Fruit fly (Drosophila melanogaster): ENCODE results near the gene CG31267.
A peak's percentile ranks its signal among the peaks of the same experiment; 100 is the strongest.

Gene CG31267

DNA sequence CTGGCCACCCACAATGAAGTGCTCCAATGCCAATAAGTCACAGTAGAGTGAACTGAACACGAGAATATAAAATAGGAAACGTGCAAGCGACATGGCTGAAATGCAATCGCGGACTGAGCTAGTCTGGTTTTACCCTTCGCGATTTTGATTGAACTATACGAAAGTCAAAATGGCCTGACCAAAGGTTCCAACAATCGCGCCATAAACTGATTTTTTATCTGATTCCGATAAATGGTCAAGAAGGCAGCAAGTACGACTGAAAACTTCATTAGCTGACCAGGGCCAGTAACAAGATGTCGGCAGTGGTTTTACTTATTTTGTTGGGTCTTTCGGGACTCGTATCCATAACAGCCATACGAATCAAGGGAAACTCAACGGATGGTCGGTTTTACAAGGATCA is 7.2 kb upstream of the CG31267 start, which contains the start of the genes CG17477 and CG31269:
Gene CG17477, minus strand, starts transcription at position 101 of the 400 bp plus-strand sequence.
Gene CG31269, plus strand, starts transcription at position 289 of the 400 bp plus-strand sequence.
- TF ChIP-seq noc (tag; optimal IDR thresholded peaks at IDR 0.05): no peak

DNA sequence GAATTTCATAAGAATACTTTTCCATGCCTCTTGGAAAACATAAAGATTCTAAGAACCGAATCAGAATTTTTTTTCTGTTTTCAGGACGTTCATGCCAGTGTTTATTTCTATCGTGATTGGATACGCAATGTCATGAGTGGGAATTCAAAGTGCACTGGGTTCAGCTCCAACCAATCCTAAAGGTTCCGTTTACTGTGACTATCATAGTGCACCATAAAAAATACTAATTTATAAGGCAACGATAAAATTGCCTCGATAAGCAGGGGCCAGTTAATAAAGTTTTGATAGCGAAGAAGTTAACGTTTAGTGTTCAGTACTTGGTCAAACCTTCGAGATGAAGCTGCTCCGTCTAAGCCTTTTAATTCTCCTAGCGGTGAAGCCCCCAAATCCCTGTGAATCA is 6.1 kb upstream of the CG31267 start, which contains the start of gene CG31265:
Gene CG31265, plus strand, starts transcription at position 301 of the 400 bp plus-strand sequence.
- no peak for TF ChIP-seq noc (tag; optimal IDR thresholded peaks at IDR 0.05)

DNA sequence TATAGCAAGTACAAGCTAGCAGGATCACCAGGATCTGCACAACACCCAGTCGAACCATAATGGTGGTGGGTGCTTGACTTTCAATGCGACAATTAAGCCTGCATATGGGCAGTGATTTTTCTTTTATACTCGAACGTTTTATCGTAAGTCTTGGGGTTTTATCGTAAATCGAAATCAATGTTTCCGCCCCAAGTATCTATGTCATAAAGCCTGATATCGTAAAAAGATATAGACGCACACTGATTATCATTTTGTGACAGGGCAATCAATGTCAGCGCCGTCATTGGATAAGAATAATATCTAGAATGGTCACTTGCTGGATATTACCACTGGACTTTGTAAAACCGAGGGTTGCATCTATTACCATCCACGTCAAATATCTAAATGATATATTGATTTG is 3.7 kb upstream of the CG31267 start, which contains the start of gene CG17475:
Gene CG17475, minus strand, starts transcription at position 101 of the 400 bp plus-strand sequence.
- TF ChIP-seq noc (tag; optimal IDR thresholded peaks at IDR 0.05): no peak

DNA sequence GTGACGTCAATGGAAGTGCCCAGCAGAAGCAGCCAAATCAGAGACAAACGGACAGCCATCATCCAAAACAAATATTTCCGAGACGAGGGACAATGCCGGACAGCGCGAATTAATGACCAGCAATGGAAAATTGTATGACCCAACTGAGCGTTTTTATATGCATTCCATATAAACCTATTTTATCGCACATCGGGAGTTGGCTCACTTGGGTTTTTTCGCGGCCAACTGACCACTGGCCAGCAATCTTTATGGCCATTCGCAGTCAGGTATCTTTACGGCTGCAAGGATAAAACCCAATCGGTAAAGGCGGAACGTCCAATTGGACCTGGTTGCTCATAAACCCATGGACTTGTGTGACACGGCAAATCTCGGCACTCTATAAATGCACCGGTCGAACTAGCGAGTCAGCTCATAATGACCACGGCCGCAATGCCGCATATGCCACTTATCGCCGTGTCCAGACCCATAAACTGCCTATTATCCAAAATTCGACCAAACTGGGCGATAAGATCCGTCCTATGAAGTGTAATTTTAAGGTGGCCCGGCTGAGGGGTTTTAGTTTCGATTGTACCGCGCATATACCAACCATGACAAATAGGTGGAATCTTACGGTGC is 1.8 kb upstream of the CG31267 start, which contains the start of the genes CG4053 and CG31266:
Gene CG4053, minus strand, starts transcription at position 101 of the 615 bp plus-strand sequence.
Gene CG31266, plus strand, starts transcription at position 565 of the 615 bp plus-strand sequence.
- TF ChIP-seq noc (tag; optimal IDR thresholded peaks at IDR 0.05): no peak

DNA sequence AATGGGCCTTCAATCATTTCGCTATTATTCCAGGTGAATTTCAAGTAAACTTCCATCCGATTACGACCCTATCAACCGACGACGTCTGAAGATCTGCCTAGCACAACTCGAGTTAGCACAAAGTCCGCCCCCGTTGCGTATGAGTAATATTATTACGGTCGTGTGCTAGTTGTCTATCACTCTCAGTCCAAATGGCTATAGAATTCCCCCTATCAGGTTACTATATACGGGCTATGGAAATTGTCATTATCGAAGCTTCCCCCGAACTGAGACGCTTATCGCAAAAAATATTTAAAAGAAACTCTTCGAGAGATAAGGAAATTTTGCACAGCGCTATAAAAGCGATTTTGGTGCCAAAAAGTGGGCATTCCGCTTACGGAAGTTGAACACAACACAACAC is 1.8 kb downstream of the CG31267 start, which contains the start of gene CG5246:
Gene CG5246, plus strand, starts transcription at position 365 of the 400 bp plus-strand sequence.
- TF ChIP-seq noc (tag; optimal IDR thresholded peaks at IDR 0.05): peak; percentile 12

DNA sequence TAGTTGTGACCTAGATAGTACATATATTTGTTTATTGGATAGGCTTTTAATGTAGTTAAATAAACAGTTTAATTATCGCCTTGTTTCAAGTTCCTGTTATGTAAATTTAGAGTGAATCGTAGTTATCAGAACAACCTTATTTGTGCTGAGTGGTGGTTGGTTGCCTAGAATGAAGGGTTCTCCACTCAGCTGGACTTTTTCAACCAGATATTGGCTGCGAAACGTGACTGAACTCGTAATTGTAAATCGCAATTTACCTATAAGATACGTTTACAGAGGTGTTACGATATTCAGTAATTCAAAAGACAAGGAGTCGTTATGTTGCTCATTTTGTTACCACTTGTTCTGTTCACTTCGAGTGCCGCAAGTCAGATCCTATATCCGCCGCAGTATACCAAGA is 3.6 kb downstream of the CG31267 start, which contains the start of gene CG5255:
Gene CG5255, plus strand, starts transcription at position 301 of the 400 bp plus-strand sequence.
- no peak for TF ChIP-seq noc (tag; optimal IDR thresholded peaks at IDR 0.05)

DNA sequence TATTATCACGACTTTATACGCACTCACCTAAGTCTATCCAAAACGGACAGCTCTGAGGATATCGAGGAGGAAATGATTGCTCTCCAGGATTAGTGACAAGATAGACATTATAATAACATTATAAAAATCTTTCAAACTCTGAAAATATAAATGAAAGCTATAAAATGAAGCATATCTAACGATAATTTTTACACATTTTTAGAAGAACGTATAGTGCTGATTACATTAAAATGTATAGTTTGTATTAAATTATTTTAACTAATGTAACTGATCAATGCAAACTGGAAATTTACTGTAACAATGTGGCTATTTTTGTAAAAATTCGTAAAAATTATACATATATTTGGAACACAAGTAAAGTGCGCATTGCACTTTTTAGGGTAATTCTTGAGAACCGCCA is 4.7 kb downstream of the CG31267 start, which contains the start of gene CG5265:
Gene CG5265, plus strand, starts transcription at position 301 of the 400 bp plus-strand sequence.
- TF ChIP-seq noc (tag; optimal IDR thresholded peaks at IDR 0.05): no peak

DNA sequence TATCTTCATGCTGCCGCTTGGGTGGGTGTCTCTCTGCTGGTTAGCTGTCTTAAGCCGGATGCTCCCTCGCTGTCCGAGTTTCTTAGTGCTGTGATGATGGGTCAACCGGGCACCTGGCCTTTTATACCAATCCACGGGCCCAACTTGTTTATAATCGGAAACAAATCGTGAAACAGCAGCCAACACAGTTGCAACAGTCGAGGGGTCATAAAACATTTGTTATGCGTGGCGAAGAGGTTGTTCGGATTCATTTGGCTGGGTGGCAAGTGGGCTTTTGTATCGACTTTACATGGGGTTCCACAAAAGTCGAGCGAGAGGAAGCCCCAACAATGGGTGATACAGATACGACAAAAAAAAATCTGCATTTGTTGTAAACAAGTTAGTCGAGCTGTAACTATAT is 8.3 kb downstream of the CG31267 start, which contains the start of gene TwdlW:
Gene TwdlW, minus strand, starts transcription at position 101 of the 400 bp plus-strand sequence.
- TF ChIP-seq noc (tag; optimal IDR thresholded peaks at IDR 0.05): no peak

DNA sequence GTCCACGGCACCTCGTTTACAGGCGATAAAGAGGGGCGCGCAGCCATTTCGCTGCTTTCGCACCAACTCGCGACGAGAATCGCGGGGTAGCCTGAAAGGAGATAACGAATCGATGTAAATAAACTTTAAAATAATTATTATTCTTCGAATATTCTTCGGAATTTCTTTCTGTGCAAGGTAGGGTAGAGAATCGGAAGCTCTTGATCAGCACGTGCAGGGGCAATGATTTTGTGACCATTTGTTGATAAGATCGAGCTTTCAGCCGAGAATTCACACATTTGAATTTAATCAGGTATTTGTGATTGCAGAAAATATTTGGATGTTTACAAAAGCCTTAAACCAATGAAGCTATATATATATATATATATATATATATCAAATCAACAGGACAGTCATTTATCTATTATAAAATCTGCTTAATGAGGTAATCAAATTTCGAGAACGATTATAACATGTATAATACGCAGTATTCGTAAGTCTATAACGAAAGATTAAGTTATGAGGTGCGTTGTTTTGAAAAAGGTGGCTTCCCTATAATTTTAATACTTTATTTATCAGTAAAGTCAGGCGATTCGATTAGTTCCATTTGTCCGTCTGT is 13.7 kb downstream of the CG31267 start:
- TF ChIP-seq noc (tag; optimal IDR thresholded peaks at IDR 0.05): no peak

DNA sequence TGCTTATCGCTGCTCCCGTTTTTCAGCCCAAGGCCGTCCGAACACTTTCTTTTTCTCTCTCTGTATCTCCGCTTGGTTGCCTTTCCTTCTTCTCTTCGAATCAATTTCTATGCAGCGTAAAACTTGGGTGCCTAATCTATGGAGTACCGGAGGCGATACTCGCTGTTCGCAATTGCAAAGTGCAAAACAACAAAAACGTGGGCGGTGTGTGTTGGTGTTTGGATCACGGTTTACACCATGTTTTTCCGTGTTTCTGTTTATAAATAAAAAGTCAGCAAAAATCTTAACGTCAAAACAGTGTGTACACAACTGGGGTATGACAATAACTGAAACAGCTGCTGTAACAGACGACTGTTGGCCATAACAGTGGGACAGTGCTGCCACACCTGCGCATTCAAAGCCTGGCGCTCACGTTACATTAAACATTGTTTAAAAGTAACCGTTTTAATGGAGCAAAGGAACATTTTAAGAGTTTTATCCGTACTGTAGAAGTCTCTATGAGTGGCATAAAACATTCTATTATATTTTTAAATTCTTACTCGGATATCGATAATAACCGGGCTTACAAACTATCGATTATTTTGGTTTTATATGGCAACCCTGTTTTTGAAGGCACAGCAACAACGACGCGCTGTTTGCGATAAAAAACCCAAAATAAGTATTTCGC is 15.2 kb downstream of the CG31267 start, which contains the start of the genes m-cup and Det:
Gene m-cup, minus strand, starts transcription at position 333 of the 667 bp plus-strand sequence.
Gene Det, plus strand, starts transcription at position 588 of the 667 bp plus-strand sequence.
- no peak for TF ChIP-seq noc (tag; optimal IDR thresholded peaks at IDR 0.05)

DNA sequence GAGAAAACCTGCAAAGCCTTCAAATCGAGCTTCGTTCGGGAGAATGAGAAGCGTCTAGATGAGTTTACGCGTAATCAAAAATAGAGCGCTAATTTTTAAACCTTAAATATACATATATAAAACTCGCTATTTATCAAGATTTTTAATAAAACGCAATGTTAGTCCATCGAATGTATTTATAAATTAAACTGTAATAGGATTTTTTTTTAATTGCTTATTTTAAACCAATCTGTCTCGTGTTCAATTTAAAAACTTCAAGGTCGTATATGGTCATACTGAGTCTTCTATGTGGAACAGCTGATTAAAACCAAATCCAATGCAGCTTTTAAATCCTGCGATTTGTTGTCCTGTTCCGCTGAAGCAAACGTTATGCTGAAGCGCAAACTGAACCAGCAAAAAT is 16.3 kb downstream of the CG31267 start, which contains the start of gene Smug:
Gene Smug, plus strand, starts transcription at position 301 of the 400 bp plus-strand sequence.
- TF ChIP-seq noc (tag; optimal IDR thresholded peaks at IDR 0.05): no peak

DNA sequence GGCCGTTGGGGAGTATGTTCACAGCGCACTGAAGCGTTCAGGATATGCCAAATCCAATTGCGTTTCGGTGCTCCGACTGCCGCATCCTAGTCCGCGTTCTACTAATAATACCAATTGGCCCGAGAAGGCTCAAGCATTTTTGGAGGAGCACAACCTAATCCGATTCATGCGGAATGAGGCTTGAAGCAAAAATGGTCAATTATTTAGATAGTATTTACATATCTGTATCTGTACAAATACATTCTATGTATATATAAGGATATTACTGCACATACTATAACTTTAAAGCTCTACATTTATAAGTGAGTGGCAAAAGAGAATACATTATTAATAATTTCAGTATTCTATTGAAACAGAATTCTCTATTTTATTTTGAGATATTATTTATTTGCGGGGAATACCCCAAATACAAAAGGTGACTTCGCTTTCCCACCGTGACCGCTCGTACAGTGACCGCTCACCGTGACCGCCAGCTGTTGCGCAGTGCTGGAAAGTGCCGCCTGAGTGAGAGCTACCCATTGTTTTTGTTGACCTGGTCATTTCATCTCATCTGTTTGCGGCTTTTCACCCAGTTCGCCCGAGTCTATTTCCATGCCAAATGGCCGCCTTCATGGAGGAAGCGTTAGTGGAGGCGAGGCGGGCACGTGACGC is 17.5 kb downstream of the CG31267 start, which contains the start of gene CG5292:
Gene CG5292, plus strand, starts transcription at position 486 of the 651 bp plus-strand sequence.
- TF ChIP-seq noc (tag; optimal IDR thresholded peaks at IDR 0.05): no peak

DNA sequence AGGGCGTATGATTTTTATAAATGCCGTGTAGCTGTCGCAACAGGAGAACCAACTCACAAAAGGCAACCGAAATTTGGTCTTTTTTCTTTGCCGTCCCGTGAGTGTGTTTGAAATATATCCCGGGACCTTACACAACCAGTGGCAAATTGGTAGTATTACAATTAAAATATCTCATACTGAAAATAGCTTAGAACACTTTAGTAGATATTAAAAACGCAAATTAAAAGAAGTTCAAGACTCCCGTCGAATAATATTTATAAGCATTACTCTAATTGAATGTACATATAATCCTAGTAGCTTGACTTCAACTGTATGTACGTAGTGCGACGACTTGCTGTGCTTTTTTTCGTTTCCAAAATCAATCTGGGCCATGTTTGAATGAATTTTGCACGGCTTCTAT is 44.1 kb downstream of the CG31267 start:
- TF ChIP-seq noc (tag; optimal IDR thresholded peaks at IDR 0.05): no peak
